Fruit fly (Drosophila melanogaster): Measurements from ENCODE around the gene CG15186.

Gene CG15186

dm6 chr3R:6534059-6534458, 55.9 kb downstream of the CG15186 start:
- TF ChIP-seq Hr38 (GFP tag; optimal IDR thresholded peaks at IDR 0.05), result no peak

Data from whole organism, prepupa.